Fruit fly (Drosophila melanogaster): ENCODE results near the gene bip1.

The bip1 gene

DNA sequence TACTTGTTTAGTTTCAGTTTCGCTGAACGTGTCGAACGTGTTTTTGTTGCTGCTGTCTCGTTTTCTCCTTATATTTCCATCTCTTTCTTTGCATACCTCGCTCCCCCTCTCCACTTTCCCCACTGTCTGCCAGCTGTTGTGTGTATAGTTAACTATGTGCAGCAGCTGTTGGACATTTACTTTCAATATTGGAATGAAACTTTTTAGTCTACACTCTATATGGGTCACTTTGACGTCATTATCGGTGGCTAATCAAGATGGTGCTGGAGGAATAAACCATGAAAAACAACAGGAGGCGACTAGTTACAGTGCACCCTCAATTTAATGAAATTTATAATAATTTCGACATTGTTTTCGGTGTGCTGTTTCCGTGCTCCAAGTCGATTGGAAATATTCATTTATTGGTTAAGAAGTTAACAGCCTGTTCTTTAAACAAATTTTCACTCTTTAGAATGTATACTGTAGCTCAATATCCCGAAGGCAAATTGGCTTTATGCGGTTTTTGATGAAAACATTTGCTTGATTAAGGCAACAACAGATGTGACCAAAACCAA lies 29.2 kb downstream of the bip1 start (continued):
- peak; percentile 93 for TF ChIP-seq Med (GFP tag)
- peak; percentile 65 for TF ChIP-seq twi (tag; optimal IDR thresholded peaks at IDR 0.05)
- TF ChIP-seq da (GFP tag; optimal IDR thresholded peaks at IDR 0.05): no peak
- no peak for TF ChIP-seq rib (GFP tag; IDR thresholded peaks at IDR 0.05)
- TF ChIP-seq sisA (GFP tag; IDR thresholded peaks at IDR 0.05): peak; percentile 65
- no peak for TF ChIP-seq btn (GFP tag; optimal IDR thresholded peaks at IDR 0.05)
- TF ChIP-seq CG8281 (tag; optimal IDR thresholded peaks at IDR 0.05): no peak
- peak; percentile 49 for TF ChIP-seq CG4707 (GFP tag; optimal IDR thresholded peaks at IDR 0.05)
- no peak for TF ChIP-seq CG4360 (GFP tag; IDR thresholded peaks at IDR 0.05)
- TF ChIP-seq zfh2 (GFP tag; optimal IDR thresholded peaks at IDR 0.05): no peak
- no peak for TF ChIP-seq cad (GFP tag; optimal IDR thresholded peaks at IDR 0.05)
- TF ChIP-seq CG3847 (GFP tag; IDR thresholded peaks at IDR 0.05): no peak
- peak; percentile 48 for TF ChIP-seq CG2678 (tag; optimal IDR thresholded peaks at IDR 0.05)
- TF ChIP-seq Hr51 (GFP tag; optimal IDR thresholded peaks at IDR 0.05): peak in 1 of 2 experiments; percentile 14
- no peak for TF ChIP-seq Tbp (GFP tag; optimal IDR thresholded peaks at IDR 0.05)
- no peak for TF ChIP-seq kni (GFP tag; optimal IDR thresholded peaks at IDR 0.05)
- no peak for TF ChIP-seq Dp (GFP tag; optimal IDR thresholded peaks at IDR 0.05)
- TF ChIP-seq Aef1 (GFP tag; IDR thresholded peaks at IDR 0.05): peak; percentile 41; the same call in 1 of the 3 replicates
- peak; percentile 34 for TF ChIP-seq gem (tag; optimal IDR thresholded peaks at IDR 0.05)
- TF ChIP-seq CG18599 (GFP tag; optimal IDR thresholded peaks at IDR 0.05): peak; percentile 27
- no peak for TF ChIP-seq CG7745 (tag; optimal IDR thresholded peaks at IDR 0.05)
- no peak for TF ChIP-seq CG9876 (GFP tag; optimal IDR thresholded peaks at IDR 0.05)
- peak; percentile 18 for TF ChIP-seq CG1233 (GFP tag; optimal IDR thresholded peaks at IDR 0.05)
- TF ChIP-seq br (optimal IDR thresholded peaks at IDR 0.05): no peak
- TF ChIP-seq pnt (GFP tag; optimal IDR thresholded peaks at IDR 0.05): peak; percentile 25
- TF ChIP-seq CG12942 (GFP tag; optimal IDR thresholded peaks at IDR 0.05): no peak
- peak; percentile 38 for TF ChIP-seq Fer3 (tag; optimal IDR thresholded peaks at IDR 0.05)
- TF ChIP-seq ro (GFP tag; IDR thresholded peaks at IDR 0.05): no peak
- TF ChIP-seq CG2129 (GFP tag; IDR thresholded peaks at IDR 0.05; ENCODE audit: partially characterized antibody): no peak
- TF ChIP-seq gt (GFP tag; IDR thresholded peaks at IDR 0.05): no peak
- TF ChIP-seq CG7963 (GFP tag; IDR thresholded peaks at IDR 0.05; ENCODE audit: partially characterized antibody): no peak
- no peak for TF ChIP-seq salm (tag; optimal IDR thresholded peaks at IDR 0.05)
- TF ChIP-seq bsh (GFP tag; optimal IDR thresholded peaks at IDR 0.05): no peak
- TF ChIP-seq CG3407 (GFP tag; optimal IDR thresholded peaks at IDR 0.05): no peak
- TF ChIP-seq CG2199 (GFP tag; IDR thresholded peaks at IDR 0.05): 0 out of 3 replicates have a peak, but pooled peaks have one; percentile 51
- TF ChIP-seq Spps (tag; optimal IDR thresholded peaks at IDR 0.05): no peak
- TF ChIP-seq NFAT (GFP tag; IDR thresholded peaks at IDR 0.05): no peak
- peak; percentile 38 for TF ChIP-seq CG1647 (GFP tag; optimal IDR thresholded peaks at IDR 0.05)
- no peak for TF ChIP-seq nom (GFP tag; optimal IDR thresholded peaks at IDR 0.05)
- TF ChIP-seq amos (GFP tag; IDR thresholded peaks at IDR 0.05; ENCODE audit: partially characterized antibody): no peak
- TF ChIP-seq CG2875 (GFP tag; optimal IDR thresholded peaks at IDR 0.05): no peak
- no peak for TF ChIP-seq CG7556 (GFP tag; optimal IDR thresholded peaks at IDR 0.05)
- TF ChIP-seq sc (optimal IDR thresholded peaks at IDR 0.05): no peak
- TF ChIP-seq sc (GFP tag; optimal IDR thresholded peaks at IDR 0.05): no peak
- no peak for TF ChIP-seq sob (GFP tag; IDR thresholded peaks at IDR 0.05)
- no peak for TF ChIP-seq Usf (GFP tag; optimal IDR thresholded peaks at IDR 0.05)
- no peak for TF ChIP-seq Deaf1 (tag; optimal IDR thresholded peaks at IDR 0.05)
- TF ChIP-seq CG13424 (tag; optimal IDR thresholded peaks at IDR 0.05): no peak
- TF ChIP-seq crol (GFP tag; IDR thresholded peaks at IDR 0.05): peak; percentile 84
- no peak for TF ChIP-seq trem (tag; optimal IDR thresholded peaks at IDR 0.05)
- no peak for TF ChIP-seq unc-4 (GFP tag; IDR thresholded peaks at IDR 0.05; ENCODE audit: partially characterized antibody)
